Fruit fly (Drosophila melanogaster): Measurements from ENCODE around the gene CG9356.

CG9356 gene

dm6 chr3R:9428189-9428699 lies 24.2 kb upstream of the CG9356 start (continued):
- TF ChIP-seq lola (GFP tag; optimal IDR thresholded peaks at IDR 0.05), result no peak
- TF ChIP-seq CG2678 (tag; optimal IDR thresholded peaks at IDR 0.05), result peak; percentile 29
- TF ChIP-seq disco-r (GFP tag; optimal IDR thresholded peaks at IDR 0.05), result no peak
- TF ChIP-seq ap (GFP tag; IDR thresholded peaks at IDR 0.05), result no peak
- TF ChIP-seq Pdp1 (GFP tag; optimal IDR thresholded peaks at IDR 0.05), result peak in 1 of 2 experiments; percentile 68
- no peak for TF ChIP-seq Hmx (GFP tag; optimal IDR thresholded peaks at IDR 0.05)
- TF ChIP-seq kay (GFP tag; optimal IDR thresholded peaks at IDR 0.05), result no peak
- TF ChIP-seq tup (GFP tag; optimal IDR thresholded peaks at IDR 0.05), result no peak
- TF ChIP-seq Doc3 (GFP tag; IDR thresholded peaks at IDR 0.05; ENCODE audit: partially characterized antibody), result no peak
- TF ChIP-seq Dll (GFP tag; IDR thresholded peaks at IDR 0.05; ENCODE audit: partially characterized antibody), result peak; percentile 51; the same call in 3 of the 4 replicates
- no peak for TF ChIP-seq Ravus (GFP tag; IDR thresholded peaks at IDR 0.05)
- no peak for TF ChIP-seq CG14667 (GFP tag; IDR thresholded peaks at IDR 0.05)
- TF ChIP-seq croc (GFP tag; conservative IDR thresholded peaks at IDR 0.05), result no peak
- TF ChIP-seq CG17361 (GFP tag; IDR thresholded peaks at IDR 0.05), result no peak
- TF ChIP-seq sisA (GFP tag; IDR thresholded peaks at IDR 0.05), result no peak
- TF ChIP-seq schlank (tag; optimal IDR thresholded peaks at IDR 0.05), result peak; percentile 41
- TF ChIP-seq usp (GFP tag; optimal IDR thresholded peaks at IDR 0.05), result no peak
- TF ChIP-seq yki (optimal IDR thresholded peaks at IDR 0.05), result peak; percentile 97
- no peak for TF ChIP-seq eve (GFP tag; optimal IDR thresholded peaks at IDR 0.05)
- no peak for TF ChIP-seq dpn (GFP tag; optimal IDR thresholded peaks at IDR 0.05)
- no peak for TF ChIP-seq CG4282 (GFP tag; optimal IDR thresholded peaks at IDR 0.05)
- TF ChIP-seq p53 (GFP tag; optimal IDR thresholded peaks at IDR 0.05), result no peak
- peak; percentile 87 for TF ChIP-seq kni (GFP tag; optimal IDR thresholded peaks at IDR 0.05)
- TF ChIP-seq CG7839 (tag; optimal IDR thresholded peaks at IDR 0.05), result peak; percentile 3
- no peak for TF ChIP-seq pzg (GFP tag; optimal IDR thresholded peaks at IDR 0.05)
- peak; percentile 35 for TF ChIP-seq B-H2 (GFP tag; optimal IDR thresholded peaks at IDR 0.05)
- no peak for TF ChIP-seq CG30020 (tag; optimal IDR thresholded peaks at IDR 0.05)
- TF ChIP-seq CG8388 (GFP tag; optimal IDR thresholded peaks at IDR 0.05), result no peak
- no peak for TF ChIP-seq h (optimal IDR thresholded peaks at IDR 0.05)
- TF ChIP-seq CG6689 (GFP tag; IDR thresholded peaks at IDR 0.05), result no peak
- TF ChIP-seq HLH54F (GFP tag; optimal IDR thresholded peaks at IDR 0.05), result no peak
- TF ChIP-seq jumu (GFP tag; optimal IDR thresholded peaks at IDR 0.05), result no peak
- TF ChIP-seq run (tag; optimal IDR thresholded peaks at IDR 0.05), result no peak
- no peak for TF ChIP-seq CG9437 (GFP tag; optimal IDR thresholded peaks at IDR 0.05)
- peak; percentile 23 for TF ChIP-seq cwo (GFP tag; optimal IDR thresholded peaks at IDR 0.05)
- no peak for TF ChIP-seq CG4424 (GFP tag; optimal IDR thresholded peaks at IDR 0.05)
- no peak for TF ChIP-seq Rx (GFP tag; IDR thresholded peaks at IDR 0.05)
- peak; percentile 14 for TF ChIP-seq CG8924 (tag; optimal IDR thresholded peaks at IDR 0.05)
- TF ChIP-seq ATbp (GFP tag; optimal IDR thresholded peaks at IDR 0.05), result peak; percentile 71
- TF ChIP-seq CG16815 (GFP tag; optimal IDR thresholded peaks at IDR 0.05), result no peak
- TF ChIP-seq sim (GFP tag; IDR thresholded peaks at IDR 0.05), result no peak
- peak; percentile 14 for TF ChIP-seq CG10209 (GFP tag; optimal IDR thresholded peaks at IDR 0.05)
- TF ChIP-seq Hsf (GFP tag; optimal IDR thresholded peaks at IDR 0.05), result no peak
- TF ChIP-seq CG11398 (GFP tag; optimal IDR thresholded peaks at IDR 0.05), result no peak
- no peak for TF ChIP-seq ro (GFP tag; IDR thresholded peaks at IDR 0.05)
- TF ChIP-seq sug (tag; optimal IDR thresholded peaks at IDR 0.05), result peak; percentile 39
- TF ChIP-seq Bgb (GFP tag; IDR thresholded peaks at IDR 0.05; ENCODE audit: partially characterized antibody), result no peak
- TF ChIP-seq CG8944 (GFP tag; optimal IDR thresholded peaks at IDR 0.05), result no peak
- no peak for TF ChIP-seq CG16813 (GFP tag; IDR thresholded peaks at IDR 0.05; ENCODE audit: partially characterized antibody)
- TF ChIP-seq Xrp1 (GFP tag; IDR thresholded peaks at IDR 0.05), result peak; percentile 60
- no peak for TF ChIP-seq CG4404 (GFP tag; IDR thresholded peaks at IDR 0.05)
- TF ChIP-seq mam (GFP tag; optimal IDR thresholded peaks at IDR 0.05), result no peak

Measured in whole organism, embryonic.